Worm (Caenorhabditis elegans): ENCODE measurements around the gene srx-42.

DNA sequence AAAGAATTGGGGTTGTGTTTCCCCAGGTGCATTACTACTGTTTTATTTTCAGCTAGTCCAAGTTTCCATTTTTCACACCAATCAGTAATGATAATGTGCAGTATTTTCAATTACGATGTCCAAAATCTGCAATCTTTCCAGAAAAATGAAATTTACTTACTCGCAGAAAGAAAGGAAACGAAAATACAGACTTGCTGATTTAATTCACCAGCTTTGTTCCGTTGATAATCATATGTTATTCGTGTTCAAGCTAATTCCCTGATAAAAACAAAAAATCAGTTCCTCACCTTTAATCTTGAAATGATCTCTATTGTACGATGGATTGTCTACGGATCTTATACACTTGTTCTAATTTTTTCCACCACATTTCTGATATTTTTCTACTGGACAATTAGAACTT, 3.0 kb downstream of the srx-42 start, which contains the start of gene srxa-11:
- no peak for TF ChIP-seq cog-1 (tag; optimal IDR thresholded peaks at IDR 0.05)
- TF ChIP-seq med-1 (GFP tag; optimal IDR thresholded peaks at IDR 0.05; ENCODE audit: insufficient read depth), result no peak
- no peak for TF ChIP-seq tab-1 (GFP tag; IDR thresholded peaks at IDR 0.05)
- TF ChIP-seq ztf-23 (GFP tag; IDR thresholded peaks at IDR 0.05), result no peak

Data from whole organism, midembryonic.